Worm (Caenorhabditis elegans): ENCODE data around the gene C29E4.13.

DNA sequence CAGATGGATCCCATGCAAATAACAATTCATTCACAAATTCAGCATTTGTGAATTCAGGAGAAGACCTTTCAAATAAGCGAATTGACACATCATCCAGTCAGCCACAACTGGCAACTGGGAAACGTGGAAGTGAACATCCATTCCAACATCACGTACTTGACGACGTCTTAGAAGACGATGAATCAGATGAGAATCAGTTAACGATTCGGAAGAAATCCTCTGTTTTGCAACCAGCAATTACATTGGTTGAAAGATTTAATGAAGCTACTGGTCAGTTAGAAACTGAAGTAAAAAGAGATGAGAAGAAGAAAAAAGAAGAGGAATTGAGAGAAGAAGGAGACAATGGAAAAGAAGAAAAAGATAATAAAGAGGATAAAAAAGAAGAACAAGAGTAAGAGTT is 25.1 kb downstream of the C29E4.13 start:
- TF ChIP-seq hnd-1 (tag; optimal IDR thresholded peaks at IDR 0.05) (no peak), hmbx-1 (tag; optimal IDR thresholded peaks at IDR 0.05) (no peak), flt-1 (GFP tag; IDR thresholded peaks at IDR 0.05) (no peak), ama-1 (optimal IDR thresholded peaks at IDR 0.05) (no peak), aly-1 (tag; optimal IDR thresholded peaks at IDR 0.05) (no peak), ceh-36 (tag; optimal IDR thresholded peaks at IDR 0.05) (no peak), F13C5.2 (tag; optimal IDR thresholded peaks at IDR 0.05) (no peak), sea-1 (GFP tag; conservative IDR thresholded peaks at IDR 0.05) (no peak), tra-4 (tag; optimal IDR thresholded peaks at IDR 0.05) (no peak), scrt-1 (GFP tag; IDR thresholded peaks at IDR 0.05) (no peak)
